Worm (Caenorhabditis elegans) whole organism, L2 larva: Measurements from ENCODE around the gene dpy-30.

Experiments used
- F13H6.1 ChIP-seq: sonication (generic microtip); optimal IDR thresholded peaks from 2 replicates; lab custom pipeline; 2016; ENCODE audit warnings: missing genetic modification characterization, missing compliant biosample characterization
- R02D3.7 ChIP-seq: fragments of 150-350 bp; optimal IDR thresholded peaks from 2 replicates; lab custom pipeline; 2014; ENCODE audit warnings: missing biosample characterization, missing genetic modification characterization
- aly-2 ChIP-seq: fragments of 150-350 bp; optimal IDR thresholded peaks from 2 replicates; lab custom pipeline; 2014; ENCODE audit warnings: missing biosample characterization, missing genetic modification characterization
- ama-1 ChIP-seq: fragments of 150-350 bp; optimal IDR thresholded peaks from 2 replicates; lab custom pipeline; 2018; ENCODE audit warnings: inconsistent platforms
- blmp-1 ChIP-seq: sonication (generic microtip); optimal IDR thresholded peaks from 2 replicates; lab custom pipeline; 2017; ENCODE audit warnings: missing genetic modification characterization, mild to moderate bottlenecking, missing compliant biosample characterization, antibody characterized with exemption, moderate library complexity; ENCODE audit not compliant: insufficient read depth
- crh-2 ChIP-seq: sonication (generic microtip); optimal IDR thresholded peaks from 2 replicates; lab custom pipeline; 2017; ENCODE audit warnings: missing biosample characterization, missing genetic modification characterization
- dmd-4 ChIP-seq: sonication (generic microtip); optimal IDR thresholded peaks from 2 replicates; lab custom pipeline; 2017; ENCODE audit warnings: missing biosample characterization, missing genetic modification characterization
- egl-27 ChIP-seq: sonication (generic microtip); optimal IDR thresholded peaks from 3 replicates; lab custom pipeline; 2017; ENCODE audit warnings: missing biosample characterization, missing genetic modification reagents, missing genetic modification characterization
- elt-3 ChIP-seq: sonication (generic microtip); optimal IDR thresholded peaks from 2 replicates; lab custom pipeline; 2017; ENCODE audit warnings: missing biosample characterization, missing genetic modification characterization
- fos-1 ChIP-seq: fragments of 150-350 bp; optimal IDR thresholded peaks from 2 replicates; lab custom pipeline; 2014; ENCODE audit warnings: missing biosample characterization, missing genetic modification characterization
- lin-11 ChIP-seq: fragments of 150-350 bp; sonication (generic microtip); optimal IDR thresholded peaks from 2 replicates; lab custom pipeline; 2014; ENCODE audit warnings: missing biosample characterization, missing genetic modification characterization, inconsistent platforms, mixed read lengths
- lin-13 ChIP-seq: fragments of 150-350 bp; optimal IDR thresholded peaks from 2 replicates; lab custom pipeline; 2014; ENCODE audit warnings: missing biosample characterization, missing genetic modification reagents, missing genetic modification characterization
- mab-5 ChIP-seq: fragments of 150-350 bp; optimal IDR thresholded peaks from 2 replicates; lab custom pipeline; 2014; ENCODE audit warnings: missing biosample characterization, missing genetic modification characterization
- mdl-1 ChIP-seq, 2 experiments: fragments of 150-350 bp in 1 of 2; sonication (generic microtip) in 1 of 2; optimal IDR thresholded peaks; 2 replicates each; lab custom pipeline; 2017; ENCODE audit warnings: missing biosample characterization in 2 of 2, missing genetic modification characterization in 2 of 2
- nhr-10 ChIP-seq: sonication (generic microtip); optimal IDR thresholded peaks from 2 replicates; lab custom pipeline; 2017; ENCODE audit warnings: missing biosample characterization, missing genetic modification characterization
- nhr-11 ChIP-seq: fragments of 150-350 bp; optimal IDR thresholded peaks from 2 replicates; lab custom pipeline; 2014; ENCODE audit warnings: missing biosample characterization, missing genetic modification characterization
- nhr-129 ChIP-seq: fragments of 150-350 bp; optimal IDR thresholded peaks from 2 replicates; lab custom pipeline; 2014; ENCODE audit warnings: missing biosample characterization, missing genetic modification characterization
- nhr-21 ChIP-seq: fragments of 150-350 bp; optimal IDR thresholded peaks from 2 replicates; lab custom pipeline; 2014; ENCODE audit warnings: missing biosample characterization, missing genetic modification characterization
- nhr-23 ChIP-seq: fragments of 150-350 bp; optimal IDR thresholded peaks from 2 replicates; lab custom pipeline; 2014; ENCODE audit warnings: missing biosample characterization, missing genetic modification reagents, missing genetic modification characterization
- nhr-237 ChIP-seq: fragments of 150-350 bp; optimal IDR thresholded peaks from 2 replicates; lab custom pipeline; 2014; ENCODE audit warnings: missing biosample characterization, missing genetic modification characterization
- nhr-25 ChIP-seq: fragments of 150-350 bp; sonication (generic microtip); optimal IDR thresholded peaks from 3 replicates; lab custom pipeline; 2014; ENCODE audit warnings: missing biosample characterization, missing genetic modification characterization
- nhr-77 ChIP-seq: fragments of 150-350 bp; optimal IDR thresholded peaks from 2 replicates; lab custom pipeline; 2014; ENCODE audit warnings: missing biosample characterization, missing genetic modification characterization
- peb-1 ChIP-seq: fragments of 150-350 bp; optimal IDR thresholded peaks from 2 replicates; lab custom pipeline; 2014; ENCODE audit warnings: missing biosample characterization, missing genetic modification characterization
- sem-4 ChIP-seq: fragments of 150-350 bp; optimal IDR thresholded peaks from 2 replicates; lab custom pipeline; 2014; ENCODE audit warnings: missing biosample characterization, missing genetic modification reagents, missing genetic modification characterization
- skn-1 ChIP-seq: sonication (generic microtip); optimal IDR thresholded peaks from 2 replicates; lab custom pipeline; 2017; ENCODE audit warnings: missing biosample characterization, missing genetic modification characterization
- sma-3 ChIP-seq: sonication (generic microtip); optimal IDR thresholded peaks from 2 replicates; lab custom pipeline; 2016; ENCODE audit warnings: missing genetic modification reagents, missing genetic modification characterization, missing compliant biosample characterization
- sma-9 ChIP-seq, 2 experiments: fragments of 150-350 bp in 1 of 2; sonication (generic microtip) in 1 of 2; optimal IDR thresholded peaks; 2 replicates each; lab custom pipeline; 2014 to 2016; ENCODE audit warnings: missing genetic modification characterization in 2 of 2, mild to moderate bottlenecking in 1 of 2, missing biosample characterization in 1 of 2, missing compliant biosample characterization in 1 of 2, missing genetic modification reagents in 1 of 2, moderate library complexity in 1 of 2
- snpc-4 ChIP-seq: fragments of 150-350 bp; optimal IDR thresholded peaks from 2 replicates; lab custom pipeline; 2014; ENCODE audit warnings: missing biosample characterization, missing genetic modification characterization
- unc-39 ChIP-seq: fragments of 150-350 bp; optimal IDR thresholded peaks from 2 replicates; lab custom pipeline; 2014; ENCODE audit warnings: missing biosample characterization, missing genetic modification characterization
- ztf-1 ChIP-seq: fragments of 200-800 bp; sonication (Bioruptor generic); conservative IDR thresholded peaks from 2 replicates; pipeline ENCODE4 v1.3.6; 2022; ENCODE audit warnings: missing genetic modification characterization, missing compliant biosample characterization
- ztf-4 ChIP-seq: fragments of 150-350 bp; optimal IDR thresholded peaks from 2 replicates; lab custom pipeline; 2014; ENCODE audit warnings: missing biosample characterization, missing genetic modification characterization

dpy-30 gene

ce11 chrV:12196659-12197058, 5.3 kb downstream of the dpy-30 start:
- TF ChIP-seq fos-1 (tag; lab: Kevin White, UChicago) (no peak), nhr-129 (tag; lab: Kevin White, UChicago) (peak; percentile 18)

ce11 chrV:12197748-12198147, 6.4 kb downstream of the dpy-30 start:
- TF ChIP-seq lin-11 (tag; lab: Kevin White, UChicago): no peak
- no peak for TF ChIP-seq elt-3 (tag; lab: Kevin White, UChicago)
- TF ChIP-seq unc-39 (tag; lab: Kevin White, UChicago): no peak
- 0 out of 2 replicates have a peak, but pooled peaks have one; percentile 44 for TF ChIP-seq ztf-1 (GFP tag; lab: Robert Waterston, UW)

ce11 chrV:12198545-12198944, 7.2 kb downstream of the dpy-30 start, which contains the start of gene lon-3:
lon-3 (minus strand) TSS chrV:12198645.
- TF ChIP-seq F13H6.1 (tag; lab: Kevin White, UChicago) (no peak), nhr-25 (tag; lab: Kevin White, UChicago) (no peak), nhr-10 (tag; lab: Kevin White, UChicago) (no peak), skn-1 (tag; lab: Kevin White, UChicago) (no peak), ztf-4 (tag; lab: Kevin White, UChicago) (no peak), lin-13 (GFP tag; lab: Kevin White, UChicago) (no peak), nhr-77 (tag; lab: Kevin White, UChicago) (no peak), crh-2 (no peak), dmd-4 (no peak), aly-2 (tag; lab: Kevin White, UChicago) (no peak), mab-5 (no peak), nhr-23 (no peak), snpc-4 (tag; lab: Kevin White, UChicago) (no peak), mdl-1 (tag; optimal IDR thresholded peaks at IDR 0.05; lab: Kevin White, UChicago) (no peak)

- peak; percentile 78 for TF ChIP-seq sma-3 (GFP tag; lab: Kevin White, UChicago)
- TF ChIP-seq nhr-11 (tag; lab: Kevin White, UChicago): no peak
- TF ChIP-seq fos-1 (tag; lab: Kevin White, UChicago): peak; percentile 9
- no peak for TF ChIP-seq nhr-25 (tag; lab: Kevin White, UChicago)
- TF ChIP-seq nhr-77 (tag; lab: Kevin White, UChicago): no peak
- peak; percentile 80 for TF ChIP-seq nhr-21 (tag; lab: Kevin White, UChicago)
- peak; percentile 77 for TF ChIP-seq sma-9 (GFP tag; optimal IDR thresholded peaks at IDR 0.05; lab: Kevin White, UChicago)
- no peak for TF ChIP-seq sma-9 (tag; optimal IDR thresholded peaks at IDR 0.05; lab: Kevin White, UChicago)
- TF ChIP-seq egl-27 (tag; lab: Kevin White, UChicago): peak; percentile 27
- peak; percentile 3 for TF ChIP-seq sem-4 (tag; lab: Kevin White, UChicago)
Observed at ce11 chrV:12199474-12199873, 8.2 kb downstream of the dpy-30 start.

ce11 chrV:12208678-12209077, 17.4 kb downstream of the dpy-30 start:
- TF ChIP-seq nhr-23 (no peak), blmp-1 (tag; lab: Kevin White, UChicago) (no peak), sma-9 (GFP tag; optimal IDR thresholded peaks at IDR 0.05; lab: Kevin White, UChicago) (peak; percentile 1), sma-9 (tag; optimal IDR thresholded peaks at IDR 0.05; lab: Kevin White, UChicago) (no peak), ama-1 (lab: Kevin White, UChicago) (no peak), snpc-4 (tag; lab: Kevin White, UChicago) (no peak), nhr-25 (tag; lab: Kevin White, UChicago) (no peak), peb-1 (no peak)

ce11 chrV:12209951-12210350, 18.6 kb downstream of the dpy-30 start:
- TF ChIP-seq R02D3.7 (tag; lab: Kevin White, UChicago): no peak
- no peak for TF ChIP-seq egl-27 (tag; lab: Kevin White, UChicago)
- TF ChIP-seq nhr-77 (tag; lab: Kevin White, UChicago): no peak
- TF ChIP-seq nhr-237: no peak
- no peak for TF ChIP-seq mab-5
- TF ChIP-seq unc-39 (tag; lab: Kevin White, UChicago): no peak
- TF ChIP-seq skn-1 (tag; lab: Kevin White, UChicago): no peak
